Fruit fly (Drosophila melanogaster) whole organism, pupa: Measurements from ENCODE around the gene Dcr-1.

ENCODE experiments used
- CG10348 ChIP-seq: fragments of 200-800 bp; sonication (Bioruptor generic); IDR thresholded peaks from 2 replicates; pipeline ENCODE4 v1.3.6; 2022; ENCODE audit warnings: missing biosample characterization, missing genetic modification characterization
- CG12605 ChIP-seq: fragments of 200-800 bp; sonication (Bioruptor generic); IDR thresholded peaks from 2 replicates; pipeline ENCODE4 v1.3.6; 2022; ENCODE audit warnings: missing biosample characterization, missing genetic modification characterization
- CG13204 ChIP-seq: fragments of 200-800 bp; sonication (Bioruptor generic); optimal IDR thresholded peaks from 2 replicates; lab custom pipeline; 2018; ENCODE audit warnings: missing biosample characterization, mild to moderate bottlenecking, missing genetic modification characterization, moderate library complexity
- CG14655 ChIP-seq: fragments of 200-800 bp; sonication (Bioruptor generic); optimal IDR thresholded peaks from 3 replicates; lab custom pipeline; 2017; ENCODE audit warnings: mild to moderate bottlenecking, missing biosample characterization, missing genetic modification reagents, missing genetic modification characterization
- CG15710 ChIP-seq: fragments of 200-800 bp; sonication (Bioruptor generic); optimal IDR thresholded peaks from 2 replicates; lab custom pipeline; 2018; ENCODE audit warnings: missing biosample characterization, mild to moderate bottlenecking, missing genetic modification characterization, moderate library complexity
- CG17806 ChIP-seq: fragments of 200-800 bp; sonication (Bioruptor generic); optimal IDR thresholded peaks from 2 replicates; lab custom pipeline; 2018; ENCODE audit warnings: missing biosample characterization, mild to moderate bottlenecking, missing genetic modification characterization, moderate library complexity
- CG32121 ChIP-seq: fragments of 200-800 bp; sonication (Bioruptor generic); IDR thresholded peaks from 2 replicates; pipeline ENCODE4 v1.3.6; 2022; ENCODE audit warnings: missing biosample characterization, missing genetic modification characterization
- CG34367 ChIP-seq: fragments of 200-800 bp; sonication (Bioruptor generic); optimal IDR thresholded peaks from 2 replicates; lab custom pipeline; 2018; ENCODE audit warnings: missing biosample characterization, mild to moderate bottlenecking, missing genetic modification characterization
- CG4496 ChIP-seq: fragments of 200-800 bp; sonication (Bioruptor generic); IDR thresholded peaks from 3 replicates; pipeline ENCODE4 v1.3.6; 2022; ENCODE audit warnings: missing biosample characterization, missing genetic modification characterization
- CG8159 ChIP-seq: fragments of 200-800 bp; sonication (Bioruptor generic); optimal IDR thresholded peaks from 3 replicates; lab custom pipeline; 2018; ENCODE audit warnings: missing biosample characterization, mild to moderate bottlenecking, missing genetic modification characterization, moderate library complexity
- CG8301 ChIP-seq: fragments of 200-800 bp; sonication (Bioruptor generic); optimal IDR thresholded peaks from 2 replicates; lab custom pipeline; 2018; ENCODE audit warnings: missing biosample characterization, mild to moderate bottlenecking, missing genetic modification characterization
- CG9948 ChIP-seq: fragments of 200-800 bp; sonication (Bioruptor generic); optimal IDR thresholded peaks from 2 replicates; lab custom pipeline; 2018; ENCODE audit warnings: missing biosample characterization, mild to moderate bottlenecking, missing genetic modification characterization, moderate library complexity
- D1 ChIP-seq: fragments of 200-800 bp; sonication (Bioruptor generic); optimal IDR thresholded peaks from 2 replicates; lab custom pipeline; 2018; ENCODE audit warnings: missing biosample characterization, mild to moderate bottlenecking, missing genetic modification characterization, moderate library complexity
- EcR ChIP-seq: fragments of 200-800 bp; sonication (Bioruptor generic); optimal IDR thresholded peaks from 3 replicates; lab custom pipeline; 2019; ENCODE audit warnings: missing biosample characterization, missing genetic modification characterization, mild to moderate bottlenecking, moderate library complexity, missing genetic modification reagents
- Ets98B ChIP-seq: fragments of 200-800 bp; sonication (Bioruptor generic); IDR thresholded peaks from 2 replicates; pipeline ENCODE4 v1.3.6; 2022; ENCODE audit warnings: missing biosample characterization, missing genetic modification characterization
- Pif1A ChIP-seq: fragments of 200-800 bp; sonication (Bioruptor generic); optimal IDR thresholded peaks from 3 replicates; lab custom pipeline; 2016; ENCODE audit warnings: missing biosample characterization, missing genetic modification characterization
- Pif1B ChIP-seq: fragments of 200-800 bp; sonication (Bioruptor generic); optimal IDR thresholded peaks from 3 replicates; lab custom pipeline; 2016; ENCODE audit warnings: missing biosample characterization, missing genetic modification characterization
- Snoo ChIP-seq: fragments of 200-800 bp; sonication (Bioruptor generic); optimal IDR thresholded peaks from 3 replicates; lab custom pipeline; 2017; ENCODE audit warnings: missing biosample characterization, mild to moderate bottlenecking, missing genetic modification characterization, inconsistent platforms
- fd96Ca ChIP-seq: fragments of 200-800 bp; sonication (Bioruptor generic); IDR thresholded peaks from 3 replicates; pipeline ENCODE4 v1.3.6; 2022; ENCODE audit warnings: missing biosample characterization, missing genetic modification characterization
- gl ChIP-seq: fragments of 200-800 bp; sonication (Bioruptor generic); optimal IDR thresholded peaks from 2 replicates; lab custom pipeline; 2018; ENCODE audit warnings: missing biosample characterization, mild to moderate bottlenecking, missing genetic modification characterization
- rn ChIP-seq: fragments of 200-800 bp; sonication (Bioruptor generic); IDR thresholded peaks from 2 replicates; pipeline ENCODE4 v1.3.6; 2022; ENCODE audit warnings: missing biosample characterization, missing genetic modification characterization

Gene Dcr-1

dm6 chr3R:22733751-22734150, 7.1 kb downstream of the Dcr-1 start, which contains the start of gene Takl2:
TSS of gene Takl2 (minus strand) at chr3R:22733851.
- TF ChIP-seq gl: no peak
- no peak for TF ChIP-seq rn (GFP tag; lab: Robert Waterston, UW)
- TF ChIP-seq CG14655: no peak
- no peak for TF ChIP-seq CG4496 (GFP tag; lab: Robert Waterston, UW)
- TF ChIP-seq Ets98B (GFP tag; lab: Robert Waterston, UW): no peak
- TF ChIP-seq Pif1A (GFP tag; lab: Kevin White, UChicago): no peak

dm6 chr3R:22732995-22733394, 7.9 kb downstream of the Dcr-1 start:
- TF ChIP-seq Ets98B (GFP tag; lab: Robert Waterston, UW): no peak
- no peak for TF ChIP-seq CG34367 (tag; lab: Kevin White, UChicago)
- no peak for TF ChIP-seq Snoo (tag; lab: Kevin White, UChicago)
- no peak for TF ChIP-seq EcR (GFP tag; lab: Kevin White, UChicago)
- TF ChIP-seq CG12605 (GFP tag; lab: Robert Waterston, UW): no peak
- no peak for TF ChIP-seq CG14655
- no peak for TF ChIP-seq CG32121 (GFP tag; lab: Robert Waterston, UW)
- no peak for TF ChIP-seq fd96Ca
- TF ChIP-seq Pif1B (GFP tag; lab: Kevin White, UChicago): no peak
- no peak for TF ChIP-seq D1 (tag; lab: Kevin White, UChicago)

dm6 chr3R:22727857-22728256, 13.0 kb downstream of the Dcr-1 start:
- peak; percentile 55; the same call in 1 of the 2 replicates for TF ChIP-seq CG12605 (GFP tag; lab: Robert Waterston, UW)
- peak; percentile 27 for TF ChIP-seq CG17806 (tag; lab: Kevin White, UChicago)
- 0 out of 2 replicates have a peak, but pooled peaks have one; percentile 6 for TF ChIP-seq rn (GFP tag; lab: Robert Waterston, UW)
- TF ChIP-seq CG32121 (GFP tag; lab: Robert Waterston, UW): peak; percentile 51; the same call in 1 of the 2 replicates
- no peak for TF ChIP-seq Snoo (tag; lab: Kevin White, UChicago)
- no peak for TF ChIP-seq CG14655
- no peak for TF ChIP-seq CG10348 (GFP tag; lab: Robert Waterston, UW)
- TF ChIP-seq CG8301 (tag; lab: Kevin White, UChicago): peak; percentile 64
- peak; percentile 70 for TF ChIP-seq Ets98B (GFP tag; lab: Robert Waterston, UW)
- TF ChIP-seq CG13204 (GFP tag; lab: Kevin White, UChicago): no peak
- no peak for TF ChIP-seq gl
- TF ChIP-seq CG15710 (tag; lab: Kevin White, UChicago): no peak
- TF ChIP-seq CG34367 (tag; lab: Kevin White, UChicago): peak; percentile 31
- TF ChIP-seq EcR (GFP tag; lab: Kevin White, UChicago): no peak
- no peak for TF ChIP-seq Pif1A (GFP tag; lab: Kevin White, UChicago)
- TF ChIP-seq CG9948 (tag; lab: Kevin White, UChicago): peak; percentile 53
- TF ChIP-seq D1 (tag; lab: Kevin White, UChicago): no peak
- peak; percentile 80 for TF ChIP-seq CG4496 (GFP tag; lab: Robert Waterston, UW)
- TF ChIP-seq fd96Ca: no peak
- no peak for TF ChIP-seq Pif1B (GFP tag; lab: Kevin White, UChicago)
- no peak for TF ChIP-seq CG8159
- TF ChIP-seq, all 21 proteins: peak for 9

- no peak for TF ChIP-seq CG9948 (tag; lab: Kevin White, UChicago)
- no peak for TF ChIP-seq rn (GFP tag; lab: Robert Waterston, UW)
- no peak for TF ChIP-seq CG8159
- TF ChIP-seq Pif1B (GFP tag; lab: Kevin White, UChicago): no peak
- no peak for TF ChIP-seq CG4496 (GFP tag; lab: Robert Waterston, UW)
- no peak for TF ChIP-seq fd96Ca
- TF ChIP-seq EcR (GFP tag; lab: Kevin White, UChicago): no peak
- no peak for TF ChIP-seq CG32121 (GFP tag; lab: Robert Waterston, UW)
- no peak for TF ChIP-seq CG13204 (GFP tag; lab: Kevin White, UChicago)
- TF ChIP-seq CG17806 (tag; lab: Kevin White, UChicago): no peak
- TF ChIP-seq CG8301 (tag; lab: Kevin White, UChicago): no peak
- no peak for TF ChIP-seq Pif1A (GFP tag; lab: Kevin White, UChicago)
- TF ChIP-seq CG34367 (tag; lab: Kevin White, UChicago): no peak
- TF ChIP-seq CG15710 (tag; lab: Kevin White, UChicago): no peak
- TF ChIP-seq CG14655: no peak
Measured at dm6 chr3R:22727456-22727833, 13.4 kb downstream of the Dcr-1 start.

- TF ChIP-seq Ets98B (GFP tag; lab: Robert Waterston, UW): no peak
- no peak for TF ChIP-seq fd96Ca
- TF ChIP-seq EcR (GFP tag; lab: Kevin White, UChicago): no peak
- TF ChIP-seq gl: no peak
- TF ChIP-seq Pif1B (GFP tag; lab: Kevin White, UChicago): no peak
- TF ChIP-seq CG15710 (tag; lab: Kevin White, UChicago): no peak
- no peak for TF ChIP-seq CG14655
- TF ChIP-seq CG8159: no peak
- TF ChIP-seq CG4496 (GFP tag; lab: Robert Waterston, UW): no peak
- no peak for TF ChIP-seq D1 (tag; lab: Kevin White, UChicago)
- no peak for TF ChIP-seq CG17806 (tag; lab: Kevin White, UChicago)
- TF ChIP-seq CG8301 (tag; lab: Kevin White, UChicago): no peak
- TF ChIP-seq Snoo (tag; lab: Kevin White, UChicago): no peak
- no peak for TF ChIP-seq rn (GFP tag; lab: Robert Waterston, UW)
Measured at dm6 chr3R:22726771-22727455, 14.0 kb downstream of the Dcr-1 start, which contains the start of gene CG45049. TSS of gene CG45049 (plus strand) at chr3R:22726967.
